Worm (Caenorhabditis elegans): ENCODE results near the gene pmt-1.

ce11 chrII:5301810-5302209 lies 19.5 kb upstream of the pmt-1 start:
- no peak for TF ChIP-seq ama-1 (optimal IDR thresholded peaks at IDR 0.05)
- TF ChIP-seq hmg-4 (GFP tag; optimal IDR thresholded peaks at IDR 0.05): no peak
- no peak for TF ChIP-seq flt-1 (GFP tag; IDR thresholded peaks at IDR 0.05)
- no peak for TF ChIP-seq tbx-37 (GFP tag; conservative IDR thresholded peaks at IDR 0.05)
- no peak for TF ChIP-seq F13C5.2 (tag; optimal IDR thresholded peaks at IDR 0.05)
- TF ChIP-seq ets-7 (tag; optimal IDR thresholded peaks at IDR 0.05): no peak
- no peak for TF ChIP-seq aly-1 (tag; optimal IDR thresholded peaks at IDR 0.05)
